Worm (Caenorhabditis elegans): ENCODE results near the gene chil-1.

DNA sequence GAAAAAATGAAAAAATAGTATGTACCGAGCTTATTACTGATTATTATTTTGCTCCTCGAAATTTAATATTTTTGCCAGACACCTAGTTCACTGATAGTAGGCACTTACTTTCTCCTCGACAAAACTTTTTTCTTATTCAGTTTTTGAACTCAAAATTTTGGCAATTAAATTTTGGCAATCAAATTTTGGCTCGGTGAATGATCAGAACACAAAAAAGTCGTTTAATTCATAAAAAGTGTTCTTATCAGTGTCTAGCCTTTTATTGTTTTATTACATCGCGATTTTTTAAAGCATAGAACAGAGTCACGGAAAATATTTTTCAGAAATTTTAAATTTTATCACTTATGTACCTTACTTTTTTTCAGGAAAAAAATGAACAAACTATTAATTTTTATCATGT, 28.9 kb upstream of the chil-1 start:
- TF ChIP-seq unc-39 (tag; optimal IDR thresholded peaks at IDR 0.05) (no peak), blmp-1 (tag; optimal IDR thresholded peaks at IDR 0.05) (no peak)
